Worm (Caenorhabditis elegans) whole organism, L3 larva: Measurements from ENCODE around the gene isy-1.

ENCODE experiments used
- egl-27 ChIP-seq: sonication (generic microtip); optimal IDR thresholded peaks from 4 replicates; lab custom pipeline; 2017; ENCODE audit warnings: missing biosample characterization, missing genetic modification reagents, missing genetic modification characterization
- fkh-10 ChIP-seq: sonication (generic microtip); optimal IDR thresholded peaks from 2 replicates; lab custom pipeline; 2017; ENCODE audit warnings: missing biosample characterization, missing genetic modification reagents, missing genetic modification characterization

ce11 chrV:11009124-11009524 is 8.6 kb upstream of the isy-1 start:
- TF ChIP-seq egl-27 (tag; lab: Kevin White, UChicago) (no peak), fkh-10 (no peak)
